Worm (Caenorhabditis elegans) whole organism, late embryonic: ENCODE results near the gene ddx-15.

ENCODE experiments used
- C08G9.2 ChIP-seq: sonication (generic microtip); optimal IDR thresholded peaks from 2 replicates; lab custom pipeline; 2016; ENCODE audit warnings: mild to moderate bottlenecking, missing genetic modification characterization, moderate library complexity, missing compliant biosample characterization
- ahr-1 ChIP-seq: sonication (generic microtip); optimal IDR thresholded peaks from 2 replicates; lab custom pipeline; 2016; ENCODE audit warnings: missing genetic modification characterization, missing compliant biosample characterization
- ama-1 ChIP-seq: fragments of 150-350 bp; optimal IDR thresholded peaks from 2 replicates; lab custom pipeline; 2014
- ceh-18 ChIP-seq: sonication (generic microtip); optimal IDR thresholded peaks from 2 replicates; lab custom pipeline; 2016; ENCODE audit warnings: missing genetic modification characterization, missing compliant biosample characterization
- ceh-19 ChIP-seq: fragments of 200-800 bp; sonication (Bioruptor generic); optimal IDR thresholded peaks from 2 replicates; lab custom pipeline; 2018; ENCODE audit warnings: mild to moderate bottlenecking, missing genetic modification characterization, missing compliant biosample characterization
- ceh-24 ChIP-seq: sonication (generic microtip); optimal IDR thresholded peaks from 2 replicates; lab custom pipeline; 2016; ENCODE audit warnings: mild to moderate bottlenecking, missing genetic modification characterization, missing compliant biosample characterization
- ceh-31 ChIP-seq: sonication (generic microtip); optimal IDR thresholded peaks from 2 replicates; lab custom pipeline; 2016; ENCODE audit warnings: missing genetic modification characterization, missing compliant biosample characterization
- ceh-45 ChIP-seq: fragments of 200-800 bp; sonication (Bioruptor generic); IDR thresholded peaks from 2 replicates; pipeline ENCODE4 v1.3.6; 2022; ENCODE audit warnings: missing genetic modification reagents, missing genetic modification characterization, missing compliant biosample characterization
- che-1 ChIP-seq: sonication (generic microtip); optimal IDR thresholded peaks from 2 replicates; lab custom pipeline; 2016; ENCODE audit warnings: mild to moderate bottlenecking, missing genetic modification characterization, missing compliant biosample characterization
- dve-1 ChIP-seq: sonication (generic microtip); optimal IDR thresholded peaks from 2 replicates; lab custom pipeline; 2017; ENCODE audit warnings: antibody characterized with exemption, mild to moderate bottlenecking, missing genetic modification characterization, missing compliant biosample characterization
- elt-2 ChIP-seq: sonication (generic microtip); optimal IDR thresholded peaks from 2 replicates; lab custom pipeline; 2016; ENCODE audit warnings: missing genetic modification reagents, missing genetic modification characterization, missing compliant biosample characterization
- elt-4 ChIP-seq: sonication (generic microtip); optimal IDR thresholded peaks from 2 replicates; lab custom pipeline; 2016; ENCODE audit warnings: missing genetic modification characterization, missing compliant biosample characterization
- ets-4 ChIP-seq: sonication (generic microtip); optimal IDR thresholded peaks from 2 replicates; lab custom pipeline; 2016; ENCODE audit warnings: missing genetic modification characterization, missing compliant biosample characterization
- fkh-10 ChIP-seq: fragments of 150-350 bp; optimal IDR thresholded peaks from 2 replicates; lab custom pipeline; 2014; ENCODE audit warnings: missing biosample characterization, missing genetic modification reagents, missing genetic modification characterization
- gmeb-2 ChIP-seq: sonication (generic microtip); optimal IDR thresholded peaks from 2 replicates; lab custom pipeline; 2016; ENCODE audit warnings: missing genetic modification characterization, inconsistent platforms, missing compliant biosample characterization
- hlh-30 ChIP-seq: sonication (generic microtip); optimal IDR thresholded peaks from 2 replicates; lab custom pipeline; 2017; ENCODE audit warnings: antibody characterized with exemption, missing genetic modification characterization, missing compliant biosample characterization; ENCODE audit not compliant: insufficient read depth
- hlh-8 ChIP-seq: sonication (generic microtip); optimal IDR thresholded peaks from 2 replicates; lab custom pipeline; 2016; ENCODE audit warnings: missing genotype, missing genetic modification characterization, missing compliant biosample characterization
- lim-6 ChIP-seq: sonication (generic microtip); optimal IDR thresholded peaks from 2 replicates; lab custom pipeline; 2016; ENCODE audit warnings: missing genetic modification characterization, missing compliant biosample characterization
- lin-11 ChIP-seq: fragments of 200-800 bp; sonication (Bioruptor generic); optimal IDR thresholded peaks from 2 replicates; lab custom pipeline; 2018; ENCODE audit warnings: mild to moderate bottlenecking, missing genetic modification characterization, missing compliant biosample characterization
- nfya-1 ChIP-seq: sonication (generic microtip); optimal IDR thresholded peaks from 2 replicates; lab custom pipeline; 2017; ENCODE audit warnings: missing genetic modification characterization, mild to moderate bottlenecking, missing compliant biosample characterization, antibody characterized with exemption, moderate library complexity
- nhr-11 ChIP-seq: fragments of 150-350 bp; optimal IDR thresholded peaks from 2 replicates; lab custom pipeline; 2014; ENCODE audit warnings: missing biosample characterization, missing genetic modification characterization
- nhr-232 ChIP-seq: sonication (generic microtip); optimal IDR thresholded peaks from 2 replicates; lab custom pipeline; 2016; ENCODE audit warnings: missing genetic modification characterization, missing compliant biosample characterization
- pag-3 ChIP-seq: sonication (generic microtip); optimal IDR thresholded peaks from 2 replicates; lab custom pipeline; 2016; ENCODE audit warnings: missing compliant biosample characterization, missing genetic modification characterization, borderline replicate concordance
- pha-2 ChIP-seq: sonication (generic microtip); optimal IDR thresholded peaks from 2 replicates; lab custom pipeline; 2017; ENCODE audit warnings: mild to moderate bottlenecking, missing genetic modification characterization, missing compliant biosample characterization
- pros-1 ChIP-seq: fragments of 150-350 bp; optimal IDR thresholded peaks from 2 replicates; lab custom pipeline; 2014; ENCODE audit warnings: missing biosample characterization, missing genetic modification reagents, missing genetic modification characterization
- ref-2 ChIP-seq: sonication (generic microtip); optimal IDR thresholded peaks from 2 replicates; lab custom pipeline; 2016; ENCODE audit warnings: missing genetic modification characterization, missing compliant biosample characterization
- rnt-1 ChIP-seq: sonication (generic microtip); optimal IDR thresholded peaks from 2 replicates; lab custom pipeline; 2016; ENCODE audit warnings: missing genetic modification characterization, missing compliant biosample characterization
- tbx-2 ChIP-seq: sonication (generic microtip); optimal IDR thresholded peaks from 2 replicates; lab custom pipeline; 2016; ENCODE audit warnings: missing genetic modification characterization, missing compliant biosample characterization
- tbx-7 ChIP-seq: sonication (generic microtip); optimal IDR thresholded peaks from 2 replicates; lab custom pipeline; 2016; ENCODE audit warnings: missing genotype, missing genetic modification characterization, missing compliant biosample characterization
- ttx-3 ChIP-seq: sonication (generic microtip); optimal IDR thresholded peaks from 2 replicates; lab custom pipeline; 2016; ENCODE audit warnings: missing genetic modification reagents, missing genetic modification characterization, missing compliant biosample characterization
- unc-3 ChIP-seq, 2 experiments: fragments of 200-800 bp in 1 of 2; sonication (Bioruptor generic) in 1 of 2; sonication (generic microtip) in 1 of 2; conservative IDR thresholded peaks in 1 of 2; optimal IDR thresholded peaks in 1 of 2; 2 replicates each; pipeline versions ENCODE4 v1.3.6 to Lab custom; 2016 to 2022; ENCODE audit warnings: missing compliant biosample characterization in 2 of 2, missing genetic modification characterization in 2 of 2, missing genetic modification reagents in 1 of 2
- unc-42 ChIP-seq: sonication (generic microtip); optimal IDR thresholded peaks from 2 replicates; lab custom pipeline; 2016; ENCODE audit warnings: missing genotype, missing genetic modification characterization, missing compliant biosample characterization
- unc-55 ChIP-seq: sonication (generic microtip); optimal IDR thresholded peaks from 2 replicates; lab custom pipeline; 2017; ENCODE audit warnings: missing biosample characterization, missing genetic modification reagents, missing genetic modification characterization

Gene ddx-15

ce11 chrIII:5554884-5555500 is 36.5 kb downstream of the ddx-15 start, which contains the start of the genes nmad-1 and hach-1 (continued):
- TF ChIP-seq unc-55 (GFP tag; lab: Kevin White, UChicago) (no peak), rnt-1 (peak; percentile 81), ets-4 (tag; lab: Kevin White, UChicago) (peak; percentile 90), pag-3 (tag; lab: Kevin White, UChicago) (peak; percentile 64), hlh-8 (tag; lab: Kevin White, UChicago) (peak; percentile 92), pros-1 (tag; lab: Kevin White, UChicago) (no peak), dve-1 (tag; lab: Kevin White, UChicago) (no peak), ama-1 (lab: Kevin White, UChicago) (no peak), pha-2 (peak; percentile 91), tbx-2 (peak; percentile 96), gmeb-2 (tag; lab: Kevin White, UChicago) (peak; percentile 90), ceh-31 (tag; lab: Kevin White, UChicago) (peak; percentile 92), nfya-1 (tag; lab: Kevin White, UChicago) (peak; percentile 87), ahr-1 (peak; percentile 84), elt-4 (tag; lab: Kevin White, UChicago) (no peak), unc-42 (tag; lab: Kevin White, UChicago) (peak; percentile 98), elt-2 (tag; lab: Kevin White, UChicago) (peak; percentile 98), ref-2 (peak; percentile 89), fkh-10 (GFP tag; lab: Kevin White, UChicago) (no peak), ceh-19 (GFP tag; lab: Kevin White, UChicago) (peak; percentile 92), che-1 (tag; lab: Kevin White, UChicago) (peak; percentile 89), lin-11 (tag; lab: Kevin White, UChicago) (peak; percentile 85), ceh-45 (GFP tag; lab: Robert Waterston, UW) (peak; percentile 75)

- TF ChIP-seq pag-3 (tag; lab: Kevin White, UChicago) (no peak), hlh-30 (tag; lab: Kevin White, UChicago) (peak; percentile 20), elt-2 (tag; lab: Kevin White, UChicago) (peak; percentile 54)
Observed at ce11 chrIII:5553098-5553497, 38.4 kb downstream of the ddx-15 start.

ce11 chrIII:5552072-5552667 is 39.3 kb downstream of the ddx-15 start, which contains the start of gene F09F7.6:
Gene F09F7.6, minus strand, starts transcription at chrIII:5552135.
- peak; percentile 7 for TF ChIP-seq unc-55 (GFP tag; lab: Kevin White, UChicago)
- TF ChIP-seq unc-3 (GFP tag; conservative IDR thresholded peaks at IDR 0.05; lab: Robert Waterston, UW) = no peak
- no peak for TF ChIP-seq unc-3 (tag; optimal IDR thresholded peaks at IDR 0.05; lab: Kevin White, UChicago)
- peak; percentile 56 for TF ChIP-seq ceh-18
- peak; percentile 31 for TF ChIP-seq hlh-30 (tag; lab: Kevin White, UChicago)
- no peak for TF ChIP-seq ama-1 (lab: Kevin White, UChicago)

DNA sequence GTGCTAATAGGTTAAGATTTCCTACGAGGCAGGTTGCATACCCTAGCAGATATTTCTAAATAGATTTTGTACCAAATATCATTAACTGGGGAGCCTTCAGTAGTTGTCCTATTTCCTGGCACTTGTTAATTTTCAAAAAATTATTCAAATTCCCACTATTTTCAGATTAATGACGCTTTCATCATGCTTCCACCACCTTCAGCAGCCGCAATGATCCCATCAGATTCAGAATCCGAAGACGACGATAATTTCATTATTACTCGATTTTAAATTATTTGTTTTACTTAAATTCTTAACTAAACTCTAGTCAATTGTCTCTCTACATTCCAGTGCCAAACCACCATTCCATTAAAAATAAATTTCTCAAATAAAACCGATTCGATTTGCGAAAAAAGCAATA is 40.7 kb downstream of the ddx-15 start:
- TF ChIP-seq fkh-10 (GFP tag; lab: Kevin White, UChicago) (no peak), tbx-7 (tag; lab: Kevin White, UChicago) (no peak), pros-1 (tag; lab: Kevin White, UChicago) (no peak), tbx-2 (no peak), che-1 (tag; lab: Kevin White, UChicago) (no peak), ceh-24 (no peak), lim-6 (no peak), nhr-11 (no peak), C08G9.2 (tag; lab: Kevin White, UChicago) (no peak)
- TF ChIP-seq, all 69 proteins: peak for 0

- TF ChIP-seq nhr-11 (no peak), nhr-232 (tag; lab: Kevin White, UChicago) (no peak), ceh-19 (GFP tag; lab: Kevin White, UChicago) (no peak), ttx-3 (tag; lab: Kevin White, UChicago) (no peak)
Observed at ce11 chrIII:5550193-5550592, 41.3 kb downstream of the ddx-15 start.
